Worm (Caenorhabditis elegans): ENCODE data around the gene pfk-1.2.

Gene pfk-1.2

DNA sequence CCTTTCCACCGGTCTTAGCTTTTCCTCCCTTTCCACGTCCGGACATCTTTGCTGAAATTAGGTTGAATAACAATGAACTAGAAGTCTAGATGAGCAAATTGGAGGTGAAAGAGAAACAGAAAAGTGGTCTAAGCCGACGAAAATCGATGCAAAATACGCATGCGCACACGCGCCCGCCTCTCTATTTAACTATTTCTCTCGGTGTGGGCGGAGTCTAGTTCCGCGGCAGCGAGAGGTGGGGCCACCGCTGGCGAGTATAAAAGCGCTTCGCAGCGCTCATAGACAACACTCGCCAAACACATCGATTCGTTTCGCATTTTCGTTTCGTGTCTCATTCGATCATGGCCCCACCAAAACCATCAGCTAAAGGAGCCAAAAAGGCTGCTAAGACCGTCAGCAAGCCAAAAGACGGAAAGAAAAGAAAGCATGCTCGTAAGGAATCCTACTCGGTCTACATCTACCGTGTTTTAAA lies 13.7 kb downstream of the pfk-1.2 start, which contains the start of the genes his-35 and his-41 (continued):
- no peak for TF ChIP-seq ztf-18 (tag; optimal IDR thresholded peaks at IDR 0.05)
- TF ChIP-seq ccch-3 (GFP tag; optimal IDR thresholded peaks at IDR 0.05): no peak
- TF ChIP-seq K12H6.12 (tag; optimal IDR thresholded peaks at IDR 0.05): peak; percentile 66
- TF ChIP-seq tlf-1 (GFP tag; optimal IDR thresholded peaks at IDR 0.05): no peak
- no peak for TF ChIP-seq ceh-58 (GFP tag; IDR thresholded peaks at IDR 0.05)
- no peak for TF ChIP-seq somi-1 (GFP tag; optimal IDR thresholded peaks at IDR 0.05)
- no peak for TF ChIP-seq rcor-1 (GFP tag; IDR thresholded peaks at IDR 0.05)
- TF ChIP-seq egl-18 (GFP tag; IDR thresholded peaks at IDR 0.05): no peak
- no peak for TF ChIP-seq die-1 (tag; optimal IDR thresholded peaks at IDR 0.05)
- no peak for TF ChIP-seq Y53G8AR.9 (GFP tag; conservative IDR thresholded peaks at IDR 0.05)
- TF ChIP-seq ceh-40 (GFP tag; IDR thresholded peaks at IDR 0.05): no peak
- TF ChIP-seq dpl-1 (GFP tag; optimal IDR thresholded peaks at IDR 0.05): no peak
- TF ChIP-seq B0336.3 (GFP tag; IDR thresholded peaks at IDR 0.05): no peak
- TF ChIP-seq F49E8.2 (tag; optimal IDR thresholded peaks at IDR 0.05; ENCODE audit: insufficient read depth): no peak
- no peak for TF ChIP-seq sptf-2 (GFP tag; optimal IDR thresholded peaks at IDR 0.05)
- no peak for TF ChIP-seq mel-28 (tag; optimal IDR thresholded peaks at IDR 0.05; ENCODE audit: borderline replicate concordance)
- no peak for TF ChIP-seq mes-4 (tag; optimal IDR thresholded peaks at IDR 0.05)
- TF ChIP-seq K11D2.4 (GFP tag; IDR thresholded peaks at IDR 0.05): no peak
- TF ChIP-seq cebp-2 (GFP tag; IDR thresholded peaks at IDR 0.05): no peak
- no peak for TF ChIP-seq akir-1 (GFP tag; optimal IDR thresholded peaks at IDR 0.05)
- no peak for TF ChIP-seq hlh-26 (GFP tag; conservative IDR thresholded peaks at IDR 0.05)
- no peak for TF ChIP-seq zim-3 (tag; optimal IDR thresholded peaks at IDR 0.05)
- TF ChIP-seq cebp-1 (GFP tag; IDR thresholded peaks at IDR 0.05): no peak
- peak; percentile 54 for TF ChIP-seq cebp-1 (tag; optimal IDR thresholded peaks at IDR 0.05)
- TF ChIP-seq let-607 (tag; optimal IDR thresholded peaks at IDR 0.05): no peak
- no peak for TF ChIP-seq nhr-27 (tag; optimal IDR thresholded peaks at IDR 0.05)
- no peak for TF ChIP-seq ceh-100 (GFP tag; IDR thresholded peaks at IDR 0.05)
- no peak for TF ChIP-seq ceh-91 (GFP tag; IDR thresholded peaks at IDR 0.05)
- TF ChIP-seq sdz-38 (tag; optimal IDR thresholded peaks at IDR 0.05): no peak
- no peak for TF ChIP-seq lir-1 (GFP tag; conservative IDR thresholded peaks at IDR 0.05)
- TF ChIP-seq Y79H2A.3 (GFP tag; conservative IDR thresholded peaks at IDR 0.05): no peak
- TF ChIP-seq ztf-22 (GFP tag; optimal IDR thresholded peaks at IDR 0.05): no peak
- TF ChIP-seq attf-6 (GFP tag; IDR thresholded peaks at IDR 0.05): no peak
- TF ChIP-seq gei-17 (GFP tag; optimal IDR thresholded peaks at IDR 0.05): no peak
- no peak for TF ChIP-seq hrde-1 (tag; optimal IDR thresholded peaks at IDR 0.05; ENCODE audit: borderline replicate concordance)
- no peak for TF ChIP-seq bed-1 (GFP tag; IDR thresholded peaks at IDR 0.05)
- TF ChIP-seq egrh-3 (GFP tag; IDR thresholded peaks at IDR 0.05): no peak

- TF ChIP-seq ceh-27 (GFP tag; optimal IDR thresholded peaks at IDR 0.05): no peak
- no peak for TF ChIP-seq let-526 (GFP tag; IDR thresholded peaks at IDR 0.05)
- no peak for TF ChIP-seq nhr-27 (tag; optimal IDR thresholded peaks at IDR 0.05)
- 0 out of 2 replicates have a peak, but pooled peaks have one; percentile 21 for TF ChIP-seq lin-26 (GFP tag; IDR thresholded peaks at IDR 0.05)
- TF ChIP-seq T26A5.8 (tag; optimal IDR thresholded peaks at IDR 0.05): no peak
- peak; percentile 20 for TF ChIP-seq repo-1 (tag; optimal IDR thresholded peaks at IDR 0.05)
Observed at ce11 chrV:9546042-9546581, 14.5 kb downstream of the pfk-1.2 start, which contains the start of gene C50F4.6. C50F4.6 (plus strand) TSS chrV:9546092.
